Worm (Caenorhabditis elegans): ENCODE data around the gene C16C8.8.
"Not testable (repeated sequence)": the region's sequence is repeated elsewhere in the genome, so short reads cannot be mapped to it uniquely, and the experiment has no call there.

Gene C16C8.8

ce11 chrII:3459199-3459598 lies 2.3 kb downstream of the C16C8.8 start:
- TF ChIP-seq ref-1 (GFP tag; conservative IDR thresholded peaks at IDR 0.05), result no peak
- TF ChIP-seq cog-1 (tag; optimal IDR thresholded peaks at IDR 0.05), result no peak
- no peak for TF ChIP-seq flt-1 (GFP tag; IDR thresholded peaks at IDR 0.05)
- no peak for TF ChIP-seq ztf-23 (GFP tag; IDR thresholded peaks at IDR 0.05)
- no peak for TF ChIP-seq ztf-29 (GFP tag; IDR thresholded peaks at IDR 0.05)
- TF ChIP-seq T22C8.4 (GFP tag; IDR thresholded peaks at IDR 0.05), result no peak
- no peak for TF ChIP-seq med-1 (GFP tag; optimal IDR thresholded peaks at IDR 0.05; ENCODE audit: insufficient read depth)
- TF ChIP-seq klf-2 (GFP tag; conservative IDR thresholded peaks at IDR 0.05), result no peak
- no peak for TF ChIP-seq tab-1 (GFP tag; IDR thresholded peaks at IDR 0.05)

ce11 chrII:3458209-3458608 lies 3.3 kb downstream of the C16C8.8 start, which contains the start of the genes C16C8.26 and C16C8.19:
Gene C16C8.26, minus strand, starts transcription at chrII:3458309.
Gene C16C8.19, plus strand, starts transcription at chrII:3458487.
- no peak for TF ChIP-seq flt-1 (GFP tag; IDR thresholded peaks at IDR 0.05)
- TF ChIP-seq ztf-23 (GFP tag; IDR thresholded peaks at IDR 0.05), result no peak
- TF ChIP-seq T22C8.4 (GFP tag; IDR thresholded peaks at IDR 0.05), result no peak
- no peak for TF ChIP-seq tab-1 (GFP tag; IDR thresholded peaks at IDR 0.05)
- TF ChIP-seq med-1 (GFP tag; optimal IDR thresholded peaks at IDR 0.05; ENCODE audit: insufficient read depth), result no peak
- no peak for TF ChIP-seq ref-1 (GFP tag; conservative IDR thresholded peaks at IDR 0.05)
- TF ChIP-seq cog-1 (tag; optimal IDR thresholded peaks at IDR 0.05), result no peak

- no peak for TF ChIP-seq ztf-23 (GFP tag; IDR thresholded peaks at IDR 0.05)
- TF ChIP-seq flt-1 (GFP tag; IDR thresholded peaks at IDR 0.05), result no peak
- TF ChIP-seq ztf-29 (GFP tag; IDR thresholded peaks at IDR 0.05), result no peak
- TF ChIP-seq ref-1 (GFP tag; conservative IDR thresholded peaks at IDR 0.05), result no peak
- TF ChIP-seq klf-2 (GFP tag; conservative IDR thresholded peaks at IDR 0.05), result no peak
- TF ChIP-seq T22C8.4 (GFP tag; IDR thresholded peaks at IDR 0.05), result no peak
- TF ChIP-seq med-1 (GFP tag; optimal IDR thresholded peaks at IDR 0.05; ENCODE audit: insufficient read depth), result no peak
These were observed 8.0 kb downstream of the C16C8.8 start, which contains the start of gene C16C8.11 for ce11 chrII:3453521-3453920. Gene C16C8.11, plus strand, starts transcription at chrII:3453708.

- TF ChIP-seq tab-1 (GFP tag; IDR thresholded peaks at IDR 0.05), result no peak
- TF ChIP-seq flt-1 (GFP tag; IDR thresholded peaks at IDR 0.05), result no peak
- TF ChIP-seq cog-1 (tag; optimal IDR thresholded peaks at IDR 0.05), result no peak
- TF ChIP-seq med-1 (GFP tag; optimal IDR thresholded peaks at IDR 0.05; ENCODE audit: insufficient read depth), result no peak
- no peak for TF ChIP-seq ztf-23 (GFP tag; IDR thresholded peaks at IDR 0.05)
- no peak for TF ChIP-seq ztf-29 (GFP tag; IDR thresholded peaks at IDR 0.05)
- no peak for TF ChIP-seq ref-1 (GFP tag; conservative IDR thresholded peaks at IDR 0.05)
- no peak for TF ChIP-seq T22C8.4 (GFP tag; IDR thresholded peaks at IDR 0.05)
- TF ChIP-seq klf-2 (GFP tag; conservative IDR thresholded peaks at IDR 0.05), result no peak
These were observed 9.1 kb downstream of the C16C8.8 start, which contains the start of gene C16C8.12 for ce11 chrII:3452421-3452820. Gene C16C8.12, plus strand, starts transcription at chrII:3452721.

- TF ChIP-seq ztf-23 (GFP tag; IDR thresholded peaks at IDR 0.05); tab-1 (GFP tag; IDR thresholded peaks at IDR 0.05); klf-2 (GFP tag; conservative IDR thresholded peaks at IDR 0.05): not testable (repeated sequence)
These were observed 12.0 kb downstream of the C16C8.8 start, which contains the start of gene C16C8.14 for ce11 chrII:3449514-3449913. Gene C16C8.14, plus strand, starts transcription at chrII:3449814.

- no peak for TF ChIP-seq flt-1 (GFP tag; IDR thresholded peaks at IDR 0.05)
- TF ChIP-seq klf-2 (GFP tag; conservative IDR thresholded peaks at IDR 0.05), result no peak
- no peak for TF ChIP-seq ztf-23 (GFP tag; IDR thresholded peaks at IDR 0.05)
- no peak for TF ChIP-seq ztf-29 (GFP tag; IDR thresholded peaks at IDR 0.05)
- TF ChIP-seq med-1 (GFP tag; optimal IDR thresholded peaks at IDR 0.05; ENCODE audit: insufficient read depth), result no peak
- no peak for TF ChIP-seq cog-1 (tag; optimal IDR thresholded peaks at IDR 0.05)
- no peak for TF ChIP-seq T22C8.4 (GFP tag; IDR thresholded peaks at IDR 0.05)
- TF ChIP-seq ref-1 (GFP tag; conservative IDR thresholded peaks at IDR 0.05), result no peak
These were observed 12.7 kb downstream of the C16C8.8 start, which contains the start of gene C16C8.25 for ce11 chrII:3448776-3449280. Gene C16C8.25, plus strand, starts transcription at chrII:3449230.

- no peak for TF ChIP-seq med-1 (GFP tag; optimal IDR thresholded peaks at IDR 0.05; ENCODE audit: insufficient read depth)
These were observed 13.6 kb downstream of the C16C8.8 start, which contains the start of gene C16C8.21 for ce11 chrII:3447906-3448305. Gene C16C8.21, plus strand, starts transcription at chrII:3448206.

ce11 chrII:3446647-3447046 lies 14.8 kb downstream of the C16C8.8 start, which contains the start of the genes C16C8.20 and gldi-6:
Gene C16C8.20, plus strand, starts transcription at chrII:3446947.
Gene gldi-6, plus strand, starts transcription at chrII:3446947.
- TF ChIP-seq T22C8.4 (GFP tag; IDR thresholded peaks at IDR 0.05), result no peak
- no peak for TF ChIP-seq tab-1 (GFP tag; IDR thresholded peaks at IDR 0.05)
- TF ChIP-seq klf-2 (GFP tag; conservative IDR thresholded peaks at IDR 0.05), result no peak
- no peak for TF ChIP-seq cog-1 (tag; optimal IDR thresholded peaks at IDR 0.05)
- TF ChIP-seq flt-1 (GFP tag; IDR thresholded peaks at IDR 0.05), result no peak
- no peak for TF ChIP-seq med-1 (GFP tag; optimal IDR thresholded peaks at IDR 0.05; ENCODE audit: insufficient read depth)
- TF ChIP-seq ztf-23 (GFP tag; IDR thresholded peaks at IDR 0.05), result no peak
- TF ChIP-seq ref-1 (GFP tag; conservative IDR thresholded peaks at IDR 0.05), result no peak
- no peak for TF ChIP-seq ztf-29 (GFP tag; IDR thresholded peaks at IDR 0.05)

ce11 chrII:3445285-3445806 lies 16.1 kb downstream of the C16C8.8 start, which contains the start of the genes C16C8.5 and C16C8.16:
Gene C16C8.5, minus strand, starts transcription at chrII:3445385.
Gene C16C8.16, plus strand, starts transcription at chrII:3445756.
- no peak for TF ChIP-seq T22C8.4 (GFP tag; IDR thresholded peaks at IDR 0.05)
- TF ChIP-seq klf-2 (GFP tag; conservative IDR thresholded peaks at IDR 0.05), result no peak
- no peak for TF ChIP-seq ref-1 (GFP tag; conservative IDR thresholded peaks at IDR 0.05)
- no peak for TF ChIP-seq tab-1 (GFP tag; IDR thresholded peaks at IDR 0.05)
- no peak for TF ChIP-seq ztf-23 (GFP tag; IDR thresholded peaks at IDR 0.05)
- no peak for TF ChIP-seq cog-1 (tag; optimal IDR thresholded peaks at IDR 0.05)
- TF ChIP-seq med-1 (GFP tag; optimal IDR thresholded peaks at IDR 0.05; ENCODE audit: insufficient read depth), result no peak
- TF ChIP-seq flt-1 (GFP tag; IDR thresholded peaks at IDR 0.05), result no peak
- no peak for TF ChIP-seq ztf-29 (GFP tag; IDR thresholded peaks at IDR 0.05)

ce11 chrII:3444280-3444679 lies 17.2 kb downstream of the C16C8.8 start, which contains the start of gene C16C8.4:
Gene C16C8.4, minus strand, starts transcription at chrII:3444380.
- TF ChIP-seq ref-1 (GFP tag; conservative IDR thresholded peaks at IDR 0.05), result no peak
- no peak for TF ChIP-seq klf-2 (GFP tag; conservative IDR thresholded peaks at IDR 0.05)
- TF ChIP-seq ztf-23 (GFP tag; IDR thresholded peaks at IDR 0.05), result no peak
- no peak for TF ChIP-seq cog-1 (tag; optimal IDR thresholded peaks at IDR 0.05)
- no peak for TF ChIP-seq flt-1 (GFP tag; IDR thresholded peaks at IDR 0.05)
- no peak for TF ChIP-seq med-1 (GFP tag; optimal IDR thresholded peaks at IDR 0.05; ENCODE audit: insufficient read depth)
- TF ChIP-seq ztf-29 (GFP tag; IDR thresholded peaks at IDR 0.05), result no peak
